Fruit fly (Drosophila melanogaster) whole organism, wandering third instar larva: Measurements from ENCODE around the gene Or22a.
A peak's percentile ranks its signal among the peaks of the same experiment; 100 is the strongest.

ENCODE experiments used
- Abd-B ChIP-seq: fragments of >200 bp; optimal IDR thresholded peaks from 2 replicates; lab custom pipeline; 2017; ENCODE audit warnings: missing biosample characterization, missing genetic modification characterization
- CG32264 ChIP-seq: fragments of 200-800 bp; sonication (Bioruptor generic); optimal IDR thresholded peaks from 2 replicates; lab custom pipeline; 2016; ENCODE audit warnings: missing biosample characterization, missing genetic modification characterization
- Dfd ChIP-seq: fragments of >200 bp; optimal IDR thresholded peaks from 2 replicates; lab custom pipeline; 2017; ENCODE audit warnings: missing biosample characterization, missing genetic modification characterization
- Hr83 ChIP-seq: fragments of 200-300 bp; sonication (Bioruptor generic); optimal IDR thresholded peaks from 2 replicates; lab custom pipeline; 2016; ENCODE audit warnings: missing biosample characterization, mild to moderate bottlenecking, missing genetic modification characterization, moderate library complexity; ENCODE audit not compliant: poor library complexity, severe bottlenecking
- Jra ChIP-seq: sonication (Bioruptor generic); optimal IDR thresholded peaks from 2 replicates; lab custom pipeline; 2016; ENCODE audit warnings: missing biosample characterization, missing genetic modification characterization
- Myc ChIP-seq: fragments of >200 bp; optimal IDR thresholded peaks from 2 replicates; lab custom pipeline; 2017
- Sp1 ChIP-seq: fragments of 200-800 bp; sonication (Bioruptor generic); optimal IDR thresholded peaks from 3 replicates; lab custom pipeline; 2019; ENCODE audit warnings: missing biosample characterization, mild to moderate bottlenecking, missing genetic modification characterization, moderate library complexity
- Vsx2 ChIP-seq: fragments of 200-300, 225-300 bp; sonication (Bioruptor generic); optimal IDR thresholded peaks from 2 replicates; lab custom pipeline; 2018; ENCODE audit warnings: missing biosample characterization, missing genetic modification characterization; ENCODE audit not compliant: partially characterized antibody
- h ChIP-seq: fragments of 200-800 bp; sonication (Bioruptor generic); optimal IDR thresholded peaks from 3 replicates; lab custom pipeline; 2016; ENCODE audit warnings: missing biosample characterization, mild to moderate bottlenecking, missing genetic modification characterization
- jim ChIP-seq: fragments of 175-275, 200-325 bp; sonication (Bioruptor generic); optimal IDR thresholded peaks from 2 replicates; lab custom pipeline; 2016; ENCODE audit warnings: missing biosample characterization, mild to moderate bottlenecking, missing genetic modification characterization
- lola ChIP-seq: fragments of >200 bp; optimal IDR thresholded peaks from 2 replicates; lab custom pipeline; 2017; ENCODE audit warnings: missing biosample characterization, missing genetic modification characterization
- pan ChIP-seq: fragments of >200 bp; optimal IDR thresholded peaks from 2 replicates; lab custom pipeline; 2017
- psq ChIP-seq: fragments of 200-800 bp; sonication (Bioruptor generic); optimal IDR thresholded peaks from 3 replicates; lab custom pipeline; 2017; ENCODE audit warnings: missing biosample characterization, mild to moderate bottlenecking, missing genetic modification characterization, moderate library complexity
- sv ChIP-seq: fragments of 200-800 bp; sonication (Bioruptor generic); optimal IDR thresholded peaks from 3 replicates; lab custom pipeline; 2016; ENCODE audit warnings: missing biosample characterization, missing genetic modification characterization

DNA sequence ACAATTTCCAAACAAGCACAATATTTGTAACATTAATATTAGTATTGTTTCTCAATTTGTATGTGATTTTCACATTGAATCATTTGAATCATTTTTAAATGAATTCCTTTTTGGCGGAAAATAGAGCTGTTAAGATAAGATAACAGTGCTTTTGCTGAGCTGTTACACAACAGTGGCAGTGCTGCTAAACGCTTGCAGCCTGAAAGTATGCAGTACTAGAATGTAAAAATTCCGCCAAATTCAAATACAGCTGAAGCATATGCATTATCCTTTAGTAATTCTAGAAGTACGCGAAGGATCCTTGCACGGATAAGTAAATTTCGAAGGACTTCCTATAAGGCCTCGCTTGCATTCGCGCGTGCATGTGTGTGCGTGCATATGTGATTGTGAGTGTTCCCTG, 16.0 kb upstream of the Or22a start:
- no peak for TF ChIP-seq pan (lab: Kevin White, UChicago)
- no peak for TF ChIP-seq Sp1 (GFP tag; lab: Kevin White, UChicago)
- no peak for TF ChIP-seq Vsx2 (GFP tag; lab: Kevin White, UChicago)
- peak; percentile 28 for TF ChIP-seq Myc
- no peak for TF ChIP-seq Jra (GFP tag; lab: Kevin White, UChicago)
- TF ChIP-seq Hr83 = no peak
- no peak for TF ChIP-seq h (GFP tag; lab: Kevin White, UChicago)
- TF ChIP-seq Abd-B (GFP tag; lab: Kevin White, UChicago) = no peak
- no peak for TF ChIP-seq sv (GFP tag; lab: Kevin White, UChicago)
- TF ChIP-seq lola (GFP tag; lab: Kevin White, UChicago) = no peak
- TF ChIP-seq jim (GFP tag; lab: Kevin White, UChicago) = no peak
- TF ChIP-seq psq (GFP tag; lab: Kevin White, UChicago) = no peak
- TF ChIP-seq Dfd (GFP tag; lab: Kevin White, UChicago) = no peak
- no peak for TF ChIP-seq CG32264 (GFP tag; lab: Kevin White, UChicago)
